Worm (Caenorhabditis elegans): ENCODE measurements around the gene frpr-3.

DNA sequence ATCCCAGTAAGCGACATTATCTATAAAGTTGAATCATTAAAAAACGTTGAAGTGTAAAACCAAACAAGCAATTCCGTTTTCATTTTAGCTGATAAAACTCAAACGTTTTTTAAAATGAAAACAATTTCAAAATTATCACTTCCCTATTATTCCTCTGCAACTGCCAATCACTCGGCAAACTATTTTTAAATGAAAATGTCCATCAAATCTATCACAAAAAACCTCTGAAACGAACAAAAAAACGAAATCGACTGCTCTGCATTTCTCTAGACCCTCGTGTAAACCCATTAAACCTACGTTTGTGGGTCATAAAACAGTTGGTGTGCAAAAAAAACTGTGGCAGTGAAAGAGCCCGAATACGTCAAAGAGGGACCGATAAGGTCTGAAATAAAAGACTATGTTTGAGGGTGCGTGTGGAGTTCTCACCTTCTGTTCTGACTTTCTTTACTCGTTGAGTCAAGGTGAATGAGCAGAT, 28.5 kb upstream of the frpr-3 start, which contains the start of gene fbxl-5:
- TF ChIP-seq unc-39 (tag; optimal IDR thresholded peaks at IDR 0.05) = no peak
- no peak for TF ChIP-seq mep-1 (tag; optimal IDR thresholded peaks at IDR 0.05)
- no peak for TF ChIP-seq lin-29 (GFP tag; IDR thresholded peaks at IDR 0.05)
- no peak for TF ChIP-seq fos-1 (tag; optimal IDR thresholded peaks at IDR 0.05)
- no peak for TF ChIP-seq unc-62 (GFP tag; optimal IDR thresholded peaks at IDR 0.05 in 1 of 2)
- TF ChIP-seq unc-62 (tag; optimal IDR thresholded peaks at IDR 0.05) = no peak
- TF ChIP-seq pqm-1 (tag; optimal IDR thresholded peaks at IDR 0.05) = no peak
- no peak for TF ChIP-seq lin-39 (tag; optimal IDR thresholded peaks at IDR 0.05)

Measured in whole organism, L4 larva.